Worm (Caenorhabditis elegans): Measurements from ENCODE around the gene akap-1.

The akap-1 gene

DNA sequence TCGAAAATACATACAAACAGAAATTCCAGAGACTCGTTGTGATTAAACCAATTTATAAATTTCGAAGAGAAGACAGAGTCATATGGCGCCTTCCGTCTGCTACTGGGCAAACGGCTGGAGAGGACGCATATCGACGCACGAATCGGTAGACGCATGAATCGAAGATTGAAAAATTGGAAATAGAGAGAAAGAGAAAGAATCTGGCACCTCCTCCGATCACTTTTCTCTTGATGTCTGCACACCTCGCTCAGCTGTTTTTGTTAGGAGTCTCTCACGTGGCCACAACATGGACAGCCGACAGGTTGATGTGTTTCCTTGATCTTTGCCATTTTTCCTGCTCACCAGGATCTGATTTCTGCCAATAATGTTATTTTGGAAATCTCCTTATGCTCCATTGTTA, 6.9 kb downstream of the akap-1 start (continued):
- TF ChIP-seq fkh-10 (GFP tag; optimal IDR thresholded peaks at IDR 0.05) (no peak), lin-14 (GFP tag; optimal IDR thresholded peaks at IDR 0.05) (peak; percentile 91), nhr-71 (tag; optimal IDR thresholded peaks at IDR 0.05) (peak; percentile 92), unc-98 (GFP tag; IDR thresholded peaks at IDR 0.05) (no peak), lir-3 (tag; optimal IDR thresholded peaks at IDR 0.05; ENCODE audit: poor library complexity) (peak; percentile 26), egl-27 (tag; optimal IDR thresholded peaks at IDR 0.05) (peak in 1 of 2 experiments; percentile 1), egl-13 (tag; optimal IDR thresholded peaks at IDR 0.05) (no peak), C04F5.9 (tag; optimal IDR thresholded peaks at IDR 0.05) (no peak), nhr-85 (tag) (peak; percentile 97), aly-2 (tag; optimal IDR thresholded peaks at IDR 0.05) (no peak), unc-130 (tag; optimal IDR thresholded peaks at IDR 0.05) (peak; percentile 65), sup-37 (GFP tag; optimal IDR thresholded peaks at IDR 0.05) (no peak), unc-30 (tag; optimal IDR thresholded peaks at IDR 0.05) (no peak), nhr-90 (tag; optimal IDR thresholded peaks at IDR 0.05; ENCODE audit: poor library complexity) (no peak), blmp-1 (tag; optimal IDR thresholded peaks at IDR 0.05) (peak; percentile 61), pqm-1 (tag; optimal IDR thresholded peaks at IDR 0.05) (no peak), efl-3 (GFP tag; optimal IDR thresholded peaks at IDR 0.05) (no peak), hpl-2 (GFP tag; optimal IDR thresholded peaks at IDR 0.05) (no peak), nhr-237 (tag; optimal IDR thresholded peaks at IDR 0.05) (no peak), nhr-19 (GFP tag; conservative IDR thresholded peaks at IDR 0.05) (peak; percentile 73), aha-1 (tag; optimal IDR thresholded peaks at IDR 0.05) (no peak), ceh-90 (tag; optimal IDR thresholded peaks at IDR 0.05) (no peak), xbp-1 (tag; optimal IDR thresholded peaks at IDR 0.05) (no peak), lsy-2 (tag; optimal IDR thresholded peaks at IDR 0.05) (peak; percentile 53 to 65), fkh-4 (tag; optimal IDR thresholded peaks at IDR 0.05; ENCODE audit: borderline replicate concordance) (no peak), dsc-1 (tag; optimal IDR thresholded peaks at IDR 0.05) (peak; percentile 57), hlh-17 (GFP tag; optimal IDR thresholded peaks at IDR 0.05; ENCODE audit: borderline replicate concordance) (no peak), nhr-77 (tag; optimal IDR thresholded peaks at IDR 0.05) (no peak), unc-62 (GFP tag; optimal IDR thresholded peaks at IDR 0.05) (no peak), grh-1 (GFP tag; IDR thresholded peaks at IDR 0.05) (peak; percentile 54; the same call in 1 of the 2 replicates), nhr-47 (tag; optimal IDR thresholded peaks at IDR 0.05) (peak; percentile 55), lin-39 (tag; optimal IDR thresholded peaks at IDR 0.05) (peak; percentile 66), snpc-4 (tag; optimal IDR thresholded peaks at IDR 0.05) (no peak), rnt-1 (tag; optimal IDR thresholded peaks at IDR 0.05) (peak; percentile 84), ztf-11 (tag; optimal IDR thresholded peaks at IDR 0.05) (no peak), tbx-2 (tag; optimal IDR thresholded peaks at IDR 0.05) (peak; percentile 42), efl-1 (optimal IDR thresholded peaks at IDR 0.05) (peak; percentile 3 to 28), efl-1 (GFP tag; optimal IDR thresholded peaks at IDR 0.05 in 1 of 2) (peak in 1 of 2 experiments; percentile 93), elt-3 (tag; optimal IDR thresholded peaks at IDR 0.05) (peak in 1 of 6 experiments; percentile 3)

DNA sequence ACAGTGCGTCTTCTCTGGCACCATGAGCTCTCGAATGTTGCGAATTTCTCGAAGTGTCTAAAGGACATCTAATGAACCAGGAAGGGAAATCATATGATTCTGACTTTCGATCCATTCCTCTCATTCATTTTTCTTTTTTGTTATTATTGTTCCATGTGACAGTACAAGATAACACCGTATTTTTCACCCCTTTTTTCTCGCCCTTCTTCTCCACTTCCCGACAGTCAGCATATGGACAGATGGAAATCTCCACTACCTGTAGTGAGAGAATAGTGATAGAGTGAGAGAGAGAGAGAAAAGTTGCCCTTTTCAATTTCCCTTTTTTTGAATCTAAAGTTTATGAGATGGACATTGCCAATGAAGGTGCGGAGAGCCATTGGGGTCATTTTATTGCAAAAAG, 7.6 kb downstream of the akap-1 start:
- TF ChIP-seq nhr-90 (tag; optimal IDR thresholded peaks at IDR 0.05; ENCODE audit: poor library complexity) (peak; percentile 2), nhr-85 (tag) (peak; percentile 97), elt-3 (tag; optimal IDR thresholded peaks at IDR 0.05) (peak in 3 of 6 experiments; percentile 21 to 67 (median 31)), C16A3.4 (tag; optimal IDR thresholded peaks at IDR 0.05) (no peak), ceh-82 (tag; optimal IDR thresholded peaks at IDR 0.05) (no peak), egl-27 (tag; optimal IDR thresholded peaks at IDR 0.05) (no peak), ceh-63 (GFP tag; optimal IDR thresholded peaks at IDR 0.05) (no peak), nhr-28 (tag; optimal IDR thresholded peaks at IDR 0.05) (no peak), nhr-84 (tag; optimal IDR thresholded peaks at IDR 0.05) (no peak), nhr-71 (tag; optimal IDR thresholded peaks at IDR 0.05) (peak; percentile 56), efl-1 (optimal IDR thresholded peaks at IDR 0.05) (no peak), efl-1 (GFP tag; optimal IDR thresholded peaks at IDR 0.05 in 1 of 2) (no peak), nhr-47 (tag; optimal IDR thresholded peaks at IDR 0.05) (no peak), ceh-90 (tag; optimal IDR thresholded peaks at IDR 0.05) (no peak), mdl-1 (tag; optimal IDR thresholded peaks at IDR 0.05) (peak in 1 of 2 experiments; percentile 58), nhr-19 (GFP tag; conservative IDR thresholded peaks at IDR 0.05) (0 out of 2 replicates have a peak, but pooled peaks have one; percentile 16), blmp-1 (tag; optimal IDR thresholded peaks at IDR 0.05) (peak; percentile 94), nhr-77 (tag; optimal IDR thresholded peaks at IDR 0.05) (no peak), mab-9 (GFP tag; IDR thresholded peaks at IDR 0.05) (no peak), ceh-88 (GFP tag; IDR thresholded peaks at IDR 0.05) (no peak), rnt-1 (tag; optimal IDR thresholded peaks at IDR 0.05) (peak; percentile 29), ztf-11 (tag; optimal IDR thresholded peaks at IDR 0.05) (no peak), unc-98 (GFP tag; IDR thresholded peaks at IDR 0.05) (no peak), dpl-1 (GFP tag; optimal IDR thresholded peaks at IDR 0.05) (peak in 1 of 3 experiments; percentile 1), mef-2 (tag; optimal IDR thresholded peaks at IDR 0.05) (no peak), ets-5 (GFP tag; IDR thresholded peaks at IDR 0.05) (no peak), irx-1 (tag; optimal IDR thresholded peaks at IDR 0.05) (no peak)
